Fruit fly (Drosophila melanogaster) whole organism, pupa: Measurements from ENCODE around the gene sdk.

Experiments
- CG32121 ChIP-seq: fragments of 200-800 bp; sonication (Bioruptor generic); IDR thresholded peaks from 2 replicates; pipeline ENCODE4 v1.3.6; 2022; ENCODE audit warnings: missing biosample characterization, missing genetic modification characterization
- CG4496 ChIP-seq: fragments of 200-800 bp; sonication (Bioruptor generic); IDR thresholded peaks from 3 replicates; pipeline ENCODE4 v1.3.6; 2022; ENCODE audit warnings: missing biosample characterization, missing genetic modification characterization
- CG8159 ChIP-seq: fragments of 200-800 bp; sonication (Bioruptor generic); optimal IDR thresholded peaks from 3 replicates; lab custom pipeline; 2018; ENCODE audit warnings: missing biosample characterization, mild to moderate bottlenecking, missing genetic modification characterization, moderate library complexity
- CG8301 ChIP-seq: fragments of 200-800 bp; sonication (Bioruptor generic); optimal IDR thresholded peaks from 2 replicates; lab custom pipeline; 2018; ENCODE audit warnings: missing biosample characterization, mild to moderate bottlenecking, missing genetic modification characterization
- EcR ChIP-seq: fragments of 200-800 bp; sonication (Bioruptor generic); optimal IDR thresholded peaks from 3 replicates; lab custom pipeline; 2019; ENCODE audit warnings: missing biosample characterization, missing genetic modification characterization, mild to moderate bottlenecking, moderate library complexity, missing genetic modification reagents
- gl ChIP-seq: fragments of 200-800 bp; sonication (Bioruptor generic); optimal IDR thresholded peaks from 2 replicates; lab custom pipeline; 2018; ENCODE audit warnings: missing biosample characterization, mild to moderate bottlenecking, missing genetic modification characterization

DNA sequence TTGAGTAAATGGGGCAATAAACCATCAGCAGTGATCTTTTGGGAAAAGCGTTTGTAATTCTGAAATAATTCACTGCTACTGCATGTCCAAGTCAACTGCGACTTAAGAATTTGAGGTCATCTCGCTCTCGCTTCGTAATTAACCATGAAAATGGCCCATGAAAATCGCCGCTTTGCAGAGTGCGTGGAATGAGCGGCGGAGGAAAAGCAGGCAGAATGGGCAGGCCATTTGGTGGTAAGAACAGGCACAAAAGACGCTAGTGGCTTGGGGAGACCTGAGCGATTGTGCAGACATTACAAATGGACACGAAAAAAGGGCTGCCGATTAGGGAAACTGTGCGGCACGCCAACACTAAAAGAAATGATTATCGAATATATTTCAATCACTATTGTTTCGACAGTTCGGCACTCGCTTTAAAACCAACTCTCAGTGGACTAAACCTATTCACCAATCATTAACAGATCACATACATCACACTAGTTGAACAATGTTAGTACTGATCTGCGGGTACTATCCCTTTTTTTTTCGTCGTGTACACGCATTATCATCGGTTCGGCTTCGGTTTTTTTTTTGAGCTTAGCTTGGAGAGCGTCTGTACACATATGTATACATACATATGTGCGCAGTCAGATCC, 84.9 kb downstream of the sdk start:
- TF ChIP-seq gl (tag; lab: Kevin White, UChicago) (no peak), CG8301 (tag; lab: Kevin White, UChicago) (no peak), EcR (GFP tag; lab: Kevin White, UChicago) (no peak), CG4496 (GFP tag; lab: Robert Waterston, UW) (no peak), CG8159 (tag; lab: Kevin White, UChicago) (peak; percentile 28), CG32121 (GFP tag; lab: Robert Waterston, UW) (no peak)
